Fruit fly (Drosophila melanogaster) whole organism, adult: Measurements from ENCODE around the gene CG11920.
A peak's percentile ranks its signal among the peaks of the same experiment; 100 is the strongest.

Source experiments
- CG11617 ChIP-seq: fragments of 200-800 bp; sonication (Bioruptor generic); optimal IDR thresholded peaks from 2 replicates; lab custom pipeline; 2017; ENCODE audit warnings: mild to moderate bottlenecking, missing biosample characterization, missing genetic modification reagents, missing genetic modification characterization
- CG12768 ChIP-seq: fragments of 200-800 bp; sonication (Bioruptor generic); optimal IDR thresholded peaks from 2 replicates; lab custom pipeline; 2017; ENCODE audit warnings: missing biosample characterization, missing genetic modification characterization, mild to moderate bottlenecking, moderate library complexity, missing genetic modification reagents
- CG14711 ChIP-seq: fragments of 200-800 bp; sonication (Bioruptor generic); optimal IDR thresholded peaks from 2 replicates; lab custom pipeline; 2018; ENCODE audit warnings: missing biosample characterization, mild to moderate bottlenecking, missing genetic modification characterization, moderate library complexity
- CG1620 ChIP-seq: fragments of 200-800 bp; sonication (Bioruptor generic); optimal IDR thresholded peaks from 2 replicates; lab custom pipeline; 2016; ENCODE audit warnings: missing biosample characterization, missing genetic modification characterization
- CG33017 ChIP-seq: fragments of 200-800 bp; sonication (Bioruptor generic); optimal IDR thresholded peaks from 2 replicates; lab custom pipeline; 2018; ENCODE audit warnings: missing biosample characterization, mild to moderate bottlenecking, missing genetic modification characterization, moderate library complexity
- CG5204 ChIP-seq: fragments of 200-800 bp; sonication (Bioruptor generic); optimal IDR thresholded peaks from 2 replicates; lab custom pipeline; 2016; ENCODE audit warnings: missing biosample characterization, missing genetic modification characterization
- CG7045 ChIP-seq: fragments of 200-800 bp; sonication (Bioruptor generic); optimal IDR thresholded peaks from 2 replicates; lab custom pipeline; 2017; ENCODE audit warnings: missing biosample characterization, mild to moderate bottlenecking, missing genetic modification characterization
- CG7101 ChIP-seq: fragments of 200-800 bp; sonication (Bioruptor generic); optimal IDR thresholded peaks from 2 replicates; lab custom pipeline; 2018; ENCODE audit warnings: missing biosample characterization, mild to moderate bottlenecking, missing genetic modification characterization, moderate library complexity
- Clk ChIP-seq: fragments of 200-800 bp; sonication (Bioruptor generic); optimal IDR thresholded peaks from 2 replicates; lab custom pipeline; 2017; ENCODE audit warnings: missing biosample characterization, missing genetic modification characterization
- Crg-1 ChIP-seq: fragments of 200-800 bp; sonication (Bioruptor generic); optimal IDR thresholded peaks from 2 replicates; lab custom pipeline; 2016; ENCODE audit warnings: missing biosample characterization, missing genetic modification characterization
- Hr96 ChIP-seq: fragments of 200-800 bp; sonication (Bioruptor generic); optimal IDR thresholded peaks from 2 replicates; lab custom pipeline; 2016; ENCODE audit warnings: missing biosample characterization, missing genetic modification characterization
- Mnt ChIP-seq: fragments of 200-800 bp; sonication (Bioruptor generic); optimal IDR thresholded peaks from 2 replicates; lab custom pipeline; 2016; ENCODE audit warnings: missing biosample characterization, mild to moderate bottlenecking, missing genetic modification characterization
- bab1 ChIP-seq: fragments of 200-800 bp; sonication (Bioruptor generic); optimal IDR thresholded peaks from 3 replicates; lab custom pipeline; 2019; ENCODE audit warnings: missing biosample characterization, mild to moderate bottlenecking, missing genetic modification characterization, moderate library complexity
- cic ChIP-seq: fragments of 200-800 bp; sonication (Bioruptor generic); optimal IDR thresholded peaks from 2 replicates; lab custom pipeline; 2017; ENCODE audit warnings: missing biosample characterization, mild to moderate bottlenecking, missing genetic modification characterization, moderate library complexity
- cnc ChIP-seq, 2 experiments: fragments of >200 bp; optimal IDR thresholded peaks; 2 replicates each; lab custom pipeline; 2017
- kay ChIP-seq: fragments of 200-800 bp; sonication (Bioruptor generic); peaks from one replicate; lab custom pipeline; 2016; ENCODE audit warnings: missing biosample characterization, missing genetic modification characterization, borderline replicate concordance
- ovo ChIP-seq: fragments of 200-800 bp; sonication (Bioruptor generic); optimal IDR thresholded peaks from 2 replicates; lab custom pipeline; 2016; ENCODE audit warnings: missing biosample characterization, missing genetic modification characterization
- pad ChIP-seq: fragments of 200-800 bp; sonication (Bioruptor generic); optimal IDR thresholded peaks from 3 replicates; lab custom pipeline; 2017; ENCODE audit warnings: missing biosample characterization, missing genetic modification characterization, mild to moderate bottlenecking, moderate library complexity, missing genetic modification reagents
- tj ChIP-seq: fragments of 200-800 bp; sonication (Bioruptor generic); optimal IDR thresholded peaks from 3 replicates; lab custom pipeline; 2017; ENCODE audit warnings: missing biosample characterization, mild to moderate bottlenecking, missing genetic modification characterization, moderate library complexity
- toe ChIP-seq: fragments of 200-800 bp; sonication (Bioruptor generic); optimal IDR thresholded peaks from 2 replicates; lab custom pipeline; 2016; ENCODE audit warnings: missing biosample characterization, missing genetic modification characterization

Gene CG11920

DNA sequence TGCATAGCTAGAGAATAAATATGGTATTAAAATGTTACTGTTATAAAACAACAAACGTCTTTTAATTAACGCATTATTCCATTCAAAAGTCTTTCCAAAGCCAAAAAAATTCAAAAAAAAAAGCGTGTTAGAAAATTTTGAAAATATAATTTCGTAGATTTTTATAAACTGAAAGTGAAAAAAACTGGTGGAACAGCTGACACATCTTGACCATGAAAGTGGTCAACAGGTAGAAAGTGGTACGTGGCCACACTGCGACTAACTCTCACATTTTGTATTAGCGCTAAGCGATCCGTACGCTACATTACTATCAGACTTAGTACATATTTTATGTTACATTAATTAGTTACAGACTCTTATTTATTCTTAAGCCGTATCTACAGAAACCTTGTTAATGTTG is 3.8 kb upstream of the CG11920 start, which contains the start of gene CG11836:
Gene CG11836, plus strand, starts transcription at position 256 of the 400 bp plus-strand sequence.
- TF ChIP-seq Crg-1: no peak
- TF ChIP-seq CG14711 (tag; lab: Kevin White, UChicago): no peak
- no peak for TF ChIP-seq Clk (GFP tag; lab: Kevin White, UChicago)
- no peak for TF ChIP-seq tj (GFP tag; lab: Kevin White, UChicago)
- TF ChIP-seq CG11617: no peak
- no peak for TF ChIP-seq kay (GFP tag; lab: Kevin White, UChicago)
- no peak for TF ChIP-seq CG7045 (GFP tag; lab: Kevin White, UChicago)
- TF ChIP-seq CG12768 (GFP tag; lab: Kevin White, UChicago): no peak

- TF ChIP-seq CG33017 (tag; lab: Kevin White, UChicago) (no peak), ovo (GFP tag; lab: Kevin White, UChicago) (no peak), Hr96 (GFP tag; lab: Kevin White, UChicago) (no peak), CG14711 (tag; lab: Kevin White, UChicago) (no peak), CG7045 (GFP tag; lab: Kevin White, UChicago) (no peak), CG5204 (GFP tag; lab: Kevin White, UChicago) (no peak)
Observed at dm6 chr3R:25077280-25077820, 2.7 kb downstream of the CG11920 start.

DNA sequence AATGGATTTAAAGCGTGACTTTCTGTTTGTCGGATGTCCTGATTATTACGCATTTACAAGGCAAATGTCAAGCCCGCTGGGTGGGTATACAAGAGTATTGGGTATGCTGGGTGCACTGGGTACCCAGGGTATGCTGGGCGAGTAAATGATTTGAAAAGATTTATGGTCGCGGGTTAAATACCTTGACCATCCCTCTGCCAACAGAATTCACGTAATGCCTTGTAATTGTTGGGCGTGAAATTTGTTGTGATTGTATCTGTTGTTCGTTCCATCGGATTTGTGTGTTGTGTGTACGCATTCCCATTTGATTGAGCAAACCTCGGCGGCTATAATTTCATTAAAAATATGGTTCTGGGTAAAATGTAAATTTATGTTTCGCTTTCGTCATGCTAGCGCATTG is 4.0 kb downstream of the CG11920 start:
- TF ChIP-seq CG11617 (no peak), CG14711 (tag; lab: Kevin White, UChicago) (no peak), pad (GFP tag; lab: Kevin White, UChicago) (no peak), toe (GFP tag; lab: Kevin White, UChicago) (no peak), Hr96 (GFP tag; lab: Kevin White, UChicago) (no peak), Clk (GFP tag; lab: Kevin White, UChicago) (no peak), kay (GFP tag; lab: Kevin White, UChicago) (no peak), ovo (GFP tag; lab: Kevin White, UChicago) (no peak), CG7045 (GFP tag; lab: Kevin White, UChicago) (no peak), CG7101 (tag; lab: Kevin White, UChicago) (no peak)

dm6 chr3R:25080446-25080845 is 5.8 kb downstream of the CG11920 start:
- no peak for TF ChIP-seq CG11617
- peak; percentile 2 for TF ChIP-seq pad (GFP tag; lab: Kevin White, UChicago)

DNA sequence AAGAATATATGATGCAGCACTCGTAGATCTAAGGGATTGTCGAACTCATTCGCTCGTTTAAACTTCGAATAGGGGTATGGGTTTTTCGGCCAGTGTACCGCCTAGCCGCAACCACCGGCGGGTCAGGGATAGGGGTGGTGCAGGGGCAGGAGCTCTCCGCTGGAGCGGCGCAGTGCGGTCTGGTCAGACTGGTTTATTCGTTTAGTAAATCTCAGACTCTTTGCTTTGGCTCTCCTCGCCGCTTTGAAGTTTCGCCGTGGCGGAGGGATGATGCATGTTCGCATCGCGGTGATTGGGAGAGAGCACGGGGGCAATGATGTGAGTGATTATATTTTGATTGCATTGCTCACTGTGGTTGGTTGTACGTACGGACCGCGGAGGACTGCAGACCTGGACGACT is 7.7 kb downstream of the CG11920 start, which contains the start of gene fd96Ca:
Gene fd96Ca, plus strand, starts transcription at position 337 of the 400 bp plus-strand sequence.
- no peak for TF ChIP-seq CG33017 (tag; lab: Kevin White, UChicago)
- no peak for TF ChIP-seq CG12768 (GFP tag; lab: Kevin White, UChicago)
- TF ChIP-seq CG11617: no peak
- TF ChIP-seq Mnt: no peak
- TF ChIP-seq tj (GFP tag; lab: Kevin White, UChicago): no peak

DNA sequence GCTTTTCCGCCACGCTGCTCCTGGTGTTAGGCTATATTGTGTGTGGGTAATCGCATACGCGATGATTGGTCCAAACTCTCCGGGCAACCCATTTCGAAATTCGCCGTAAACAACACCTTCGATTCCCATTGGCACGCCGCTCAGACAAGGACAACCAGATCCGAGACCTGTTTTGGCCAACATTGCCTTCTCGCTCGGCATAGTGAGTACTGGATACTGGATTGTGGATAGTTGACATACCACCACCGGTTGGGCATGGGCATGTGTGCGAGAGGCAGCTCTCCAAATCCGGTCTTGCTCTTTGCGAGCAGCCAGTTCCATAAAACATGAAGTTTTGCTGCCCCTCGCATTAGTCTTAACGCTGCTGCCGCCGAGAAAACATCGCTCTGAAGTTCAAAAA is 20.0 kb downstream of the CG11920 start, which contains the start of gene fd96Cb:
Gene fd96Cb, plus strand, starts transcription at position 374 of the 400 bp plus-strand sequence.
- TF ChIP-seq kay (GFP tag; lab: Kevin White, UChicago) (no peak), cic (no peak), ovo (GFP tag; lab: Kevin White, UChicago) (no peak), CG7045 (GFP tag; lab: Kevin White, UChicago) (no peak), CG33017 (tag; lab: Kevin White, UChicago) (no peak), CG14711 (tag; lab: Kevin White, UChicago) (no peak), Crg-1 (no peak), Clk (GFP tag; lab: Kevin White, UChicago) (no peak), CG12768 (GFP tag; lab: Kevin White, UChicago) (no peak), toe (GFP tag; lab: Kevin White, UChicago) (no peak), pad (GFP tag; lab: Kevin White, UChicago) (no peak), bab1 (no peak), CG7101 (tag; lab: Kevin White, UChicago) (no peak), cnc (optimal IDR thresholded peaks at IDR 0.05; lab: Kevin White, UChicago) (no peak), Hr96 (GFP tag; lab: Kevin White, UChicago) (no peak), CG1620 (GFP tag; lab: Kevin White, UChicago) (no peak), tj (GFP tag; lab: Kevin White, UChicago) (no peak), CG5204 (GFP tag; lab: Kevin White, UChicago) (no peak), CG11617 (no peak), Mnt (no peak)

- TF ChIP-seq toe (GFP tag; lab: Kevin White, UChicago) (no peak), Crg-1 (no peak), CG1620 (GFP tag; lab: Kevin White, UChicago) (peak; percentile 21)
Observed at dm6 chr3R:25097486-25097885, 22.8 kb downstream of the CG11920 start, which contains the start of the genes CG33095 and CG33096. Gene CG33095 (plus strand): TSS chr3R:25097672. Gene CG33096 (plus strand): TSS chr3R:25097672.
